Worm (Caenorhabditis elegans) whole organism, L1 larva: ENCODE data around the gene F47E1.4.

Experiments
- C16A3.4 ChIP-seq: fragments of 150-350 bp; optimal IDR thresholded peaks from 2 replicates; lab custom pipeline; 2014; ENCODE audit warnings: missing biosample characterization, missing genetic modification characterization
- C34B4.2 ChIP-seq: sonication (generic microtip); optimal IDR thresholded peaks from 2 replicates; lab custom pipeline; 2017; ENCODE audit warnings: mild to moderate bottlenecking, missing genetic modification characterization, missing compliant biosample characterization
- blmp-1 ChIP-seq: fragments of 150-350 bp; optimal IDR thresholded peaks from 2 replicates; lab custom pipeline; 2014; ENCODE audit warnings: missing biosample characterization, missing genetic modification characterization
- ceh-63 ChIP-seq: fragments of 200-800 bp; sonication (Bioruptor generic); optimal IDR thresholded peaks from 2 replicates; lab custom pipeline; 2018; ENCODE audit warnings: mild to moderate bottlenecking, missing genetic modification characterization, missing compliant biosample characterization
- ceh-8 ChIP-seq: fragments of 200-800 bp; sonication (Bioruptor generic); optimal IDR thresholded peaks from 2 replicates; lab custom pipeline; 2018; ENCODE audit warnings: mild to moderate bottlenecking, missing genetic modification characterization, moderate library complexity, missing compliant biosample characterization
- ceh-82 ChIP-seq, 3 experiments: fragments of 150-350 bp in 1 of 3; sonication (generic microtip) in 2 of 3; optimal IDR thresholded peaks; 2 replicates each; lab custom pipeline; 2014 to 2017; ENCODE audit warnings: missing biosample characterization in 3 of 3, missing genetic modification characterization in 3 of 3
- ceh-88 ChIP-seq: fragments of 200-800 bp; sonication (Bioruptor generic); IDR thresholded peaks from 2 replicates; pipeline ENCODE4 v1.3.6; 2022; ENCODE audit warnings: missing genetic modification characterization, missing compliant biosample characterization
- ceh-90 ChIP-seq: sonication (generic microtip); optimal IDR thresholded peaks from 2 replicates; lab custom pipeline; 2016; ENCODE audit warnings: missing genetic modification characterization, missing compliant biosample characterization
- ces-1 ChIP-seq: fragments of 150-350 bp; optimal IDR thresholded peaks from 2 replicates; lab custom pipeline; 2014; ENCODE audit warnings: missing biosample characterization, missing genetic modification reagents, missing genetic modification characterization
- dsc-1 ChIP-seq: sonication (generic microtip); optimal IDR thresholded peaks from 2 replicates; lab custom pipeline; 2016; ENCODE audit warnings: mild to moderate bottlenecking, missing genetic modification characterization, missing compliant biosample characterization
- efl-1 ChIP-seq, 4 experiments: fragments of 150-350 bp; optimal IDR thresholded peaks in 3 of 4; peaks in 1 of 4; 1 replicate in 1 of 4; 2 replicates in 3 of 4; lab custom pipeline; 2014; ENCODE audit warnings: missing biosample characterization in 2 of 4, missing genetic modification characterization in 2 of 4, missing genetic modification reagents in 2 of 4
- efl-3 ChIP-seq: fragments of 200-800 bp; sonication (Bioruptor generic); optimal IDR thresholded peaks from 2 replicates; lab custom pipeline; 2018; ENCODE audit warnings: mild to moderate bottlenecking, missing genetic modification characterization, missing compliant biosample characterization
- elt-2 ChIP-seq: sonication (generic microtip); optimal IDR thresholded peaks from 2 replicates; lab custom pipeline; 2016; ENCODE audit warnings: missing genetic modification characterization, mild to moderate bottlenecking, inconsistent platforms, missing compliant biosample characterization, missing genetic modification reagents
- ets-5 ChIP-seq: fragments of 200-800 bp; sonication (Bioruptor generic); IDR thresholded peaks from 2 replicates; pipeline ENCODE4 v1.3.6; 2022; ENCODE audit warnings: missing genetic modification characterization, missing compliant biosample characterization
- fkh-8 ChIP-seq: sonication (generic microtip); optimal IDR thresholded peaks from 2 replicates; lab custom pipeline; 2016; ENCODE audit warnings: mild to moderate bottlenecking, missing genetic modification characterization, missing compliant biosample characterization
- fos-1 ChIP-seq: fragments of 150-350 bp; optimal IDR thresholded peaks from 2 replicates; lab custom pipeline; 2014; ENCODE audit warnings: missing biosample characterization, missing genetic modification characterization
- grh-1 ChIP-seq: fragments of 200-800 bp; sonication (Bioruptor generic); IDR thresholded peaks from 2 replicates; pipeline ENCODE4 v1.3.6; 2022; ENCODE audit warnings: missing genetic modification reagents, missing genetic modification characterization, missing compliant biosample characterization
- hpl-2 ChIP-seq: fragments of 150-350 bp; optimal IDR thresholded peaks from 2 replicates; lab custom pipeline; 2014; ENCODE audit warnings: missing biosample characterization, missing genetic modification reagents, missing genetic modification characterization
- jun-1 ChIP-seq: fragments of 150-350 bp; optimal IDR thresholded peaks from 2 replicates; lab custom pipeline; 2014; ENCODE audit warnings: missing biosample characterization, missing genetic modification reagents, missing genetic modification characterization
- lin-13 ChIP-seq: fragments of 150-350 bp; optimal IDR thresholded peaks from 2 replicates; lab custom pipeline; 2014; ENCODE audit warnings: missing biosample characterization, missing genetic modification reagents, missing genetic modification characterization
- lin-15B ChIP-seq: fragments of 150-350 bp; sonication (generic microtip); optimal IDR thresholded peaks from 3 replicates; lab custom pipeline; 2014; ENCODE audit warnings: missing biosample characterization, missing genetic modification characterization
- lin-35 ChIP-seq, 2 experiments: fragments of 150-350 bp; optimal IDR thresholded peaks; 2 replicates each; lab custom pipeline; 2014; ENCODE audit warnings: missing biosample characterization in 2 of 2, missing genetic modification characterization in 2 of 2, missing genetic modification reagents in 2 of 2
- lin-39 ChIP-seq: fragments of 150-350 bp; optimal IDR thresholded peaks from 2 replicates; lab custom pipeline; 2014; ENCODE audit warnings: missing biosample characterization, missing genetic modification reagents, missing genetic modification characterization
- mab-9 ChIP-seq: fragments of 200-800 bp; sonication (Bioruptor generic); IDR thresholded peaks from 2 replicates; pipeline ENCODE4 v1.3.6; 2022; ENCODE audit warnings: missing genetic modification reagents, missing genetic modification characterization, missing compliant biosample characterization
- mdl-1 ChIP-seq, 2 experiments: fragments of 150-350 bp; optimal IDR thresholded peaks; 2 replicates each; lab custom pipeline; 2014 to 2017; ENCODE audit warnings: missing biosample characterization in 2 of 2, missing genetic modification characterization in 2 of 2, inconsistent platforms in 1 of 2
- mef-2 ChIP-seq: fragments of 150-350 bp; optimal IDR thresholded peaks from 2 replicates; lab custom pipeline; 2014; ENCODE audit warnings: missing biosample characterization, missing genetic modification characterization
- mep-1 ChIP-seq: fragments of 150-350 bp; optimal IDR thresholded peaks from 2 replicates; lab custom pipeline; 2014; ENCODE audit warnings: missing biosample characterization, missing genetic modification characterization
- nhr-11 ChIP-seq: fragments of 150-350 bp; optimal IDR thresholded peaks from 2 replicates; lab custom pipeline; 2014; ENCODE audit warnings: missing biosample characterization, missing genetic modification characterization
- nhr-12 ChIP-seq: sonication (generic microtip); optimal IDR thresholded peaks from 2 replicates; lab custom pipeline; 2017; ENCODE audit warnings: missing biosample characterization, missing genetic modification characterization
- nhr-19 ChIP-seq: fragments of 200-800 bp; sonication (Bioruptor generic); conservative IDR thresholded peaks from 2 replicates; pipeline ENCODE4 v1.3.6; 2022; ENCODE audit warnings: missing genetic modification characterization, missing compliant biosample characterization
- nhr-28 ChIP-seq: fragments of 150-350 bp; optimal IDR thresholded peaks from 2 replicates; lab custom pipeline; 2014; ENCODE audit warnings: missing biosample characterization, missing genetic modification characterization
- nhr-47 ChIP-seq: sonication (generic microtip); optimal IDR thresholded peaks from 2 replicates; lab custom pipeline; 2016; ENCODE audit warnings: mild to moderate bottlenecking, missing genetic modification characterization, moderate library complexity, missing compliant biosample characterization
- nhr-76 ChIP-seq: sonication (generic microtip); optimal IDR thresholded peaks from 2 replicates; lab custom pipeline; 2017; ENCODE audit warnings: missing biosample characterization, missing genetic modification characterization
- nhr-77 ChIP-seq: fragments of 150-350 bp; optimal IDR thresholded peaks from 2 replicates; lab custom pipeline; 2014; ENCODE audit warnings: missing biosample characterization, missing genetic modification characterization
- nhr-90 ChIP-seq: sonication (generic microtip); optimal IDR thresholded peaks from 2 replicates; lab custom pipeline; 2016; ENCODE audit warnings: mild to moderate bottlenecking, missing genetic modification characterization, missing compliant biosample characterization; ENCODE audit not compliant: poor library complexity
- pqm-1 ChIP-seq: sonication (generic microtip); optimal IDR thresholded peaks from 3 replicates; lab custom pipeline; 2017; ENCODE audit warnings: missing biosample characterization, missing genetic modification characterization
- rnt-1 ChIP-seq: sonication (generic microtip); optimal IDR thresholded peaks from 2 replicates; lab custom pipeline; 2016; ENCODE audit warnings: mild to moderate bottlenecking, missing genetic modification characterization, moderate library complexity, missing compliant biosample characterization
- snu-23 ChIP-seq: sonication (generic microtip); optimal IDR thresholded peaks from 2 replicates; lab custom pipeline; 2016; ENCODE audit warnings: missing genetic modification characterization, missing compliant biosample characterization
- sptf-1 ChIP-seq: fragments of 150-350 bp; optimal IDR thresholded peaks from 2 replicates; lab custom pipeline; 2014; ENCODE audit warnings: missing biosample characterization, missing genetic modification characterization
- tlp-1 ChIP-seq: fragments of 150-350 bp; optimal IDR thresholded peaks from 2 replicates; lab custom pipeline; 2014; ENCODE audit warnings: missing biosample characterization, missing genetic modification characterization
- unc-30 ChIP-seq: sonication (generic microtip); optimal IDR thresholded peaks from 2 replicates; lab custom pipeline; 2017; ENCODE audit warnings: missing biosample characterization, missing genetic modification characterization
- unc-86 ChIP-seq: sonication (generic microtip); optimal IDR thresholded peaks from 2 replicates; lab custom pipeline; 2016; ENCODE audit warnings: missing genetic modification characterization, missing compliant biosample characterization
- unc-98 ChIP-seq: fragments of 200-800 bp; sonication (Bioruptor generic); IDR thresholded peaks from 2 replicates; pipeline ENCODE4 v1.3.6; 2022; ENCODE audit warnings: missing genetic modification characterization, missing compliant biosample characterization
- vab-15 ChIP-seq: sonication (generic microtip); optimal IDR thresholded peaks from 2 replicates; lab custom pipeline; 2017; ENCODE audit warnings: missing genotype, mild to moderate bottlenecking, missing genetic modification characterization, missing compliant biosample characterization
- zag-1 ChIP-seq: fragments of 150-350 bp; optimal IDR thresholded peaks from 2 replicates; lab custom pipeline; 2014; ENCODE audit warnings: missing biosample characterization, missing genetic modification characterization
- ztf-11 ChIP-seq, 2 experiments: sonication (generic microtip); optimal IDR thresholded peaks; 2 replicates each; lab custom pipeline; 2016 to 2017; ENCODE audit warnings: missing genetic modification characterization in 2 of 2, missing biosample characterization in 1 of 2, missing compliant biosample characterization in 1 of 2

Gene F47E1.4

DNA sequence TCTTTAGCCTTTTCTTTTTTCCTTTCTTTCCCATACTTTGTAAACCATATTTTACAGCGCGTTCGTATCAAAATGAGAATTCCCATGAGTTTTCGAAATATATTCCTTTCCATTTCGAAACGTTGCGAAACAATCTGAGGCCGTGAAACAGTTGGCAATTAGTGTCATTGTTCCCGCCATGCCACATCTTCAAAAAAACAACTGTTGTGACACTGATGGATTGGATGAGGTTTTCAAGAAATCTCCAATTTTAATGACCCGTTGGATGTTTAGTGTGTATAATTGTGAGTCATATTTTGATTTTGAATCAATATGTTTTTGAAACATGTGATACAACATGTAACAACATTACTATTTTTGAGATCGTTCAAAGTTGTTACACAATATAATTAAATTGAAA, 6.4 kb downstream of the F47E1.4 start (continued):
- TF ChIP-seq rnt-1 (tag; lab: Kevin White, UChicago): peak; percentile 78
- TF ChIP-seq, all 84 proteins: peak for 9

DNA sequence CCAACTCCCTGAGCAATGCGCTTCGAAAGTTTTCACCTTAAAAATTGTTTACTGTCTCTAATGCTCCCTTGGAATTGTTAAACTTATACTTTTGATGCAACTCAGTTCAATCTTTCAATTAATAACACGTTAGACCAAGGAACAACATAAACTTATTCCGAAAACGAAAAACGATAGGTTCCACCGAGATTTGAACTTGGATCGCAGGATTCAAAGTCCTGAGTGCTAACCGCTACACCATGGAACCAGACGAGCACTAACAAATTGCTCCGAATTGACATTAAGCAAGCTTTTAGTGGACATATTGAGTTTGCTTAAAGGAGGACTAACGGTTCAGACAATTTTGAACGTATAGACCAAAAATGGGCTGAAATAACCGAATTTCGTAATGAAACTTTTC, 11.9 kb downstream of the F47E1.4 start:
- TF ChIP-seq unc-86 (tag; lab: Kevin White, UChicago) (no peak), pqm-1 (tag; lab: Kevin White, UChicago) (no peak), efl-3 (GFP tag; lab: Kevin White, UChicago) (no peak), nhr-77 (no peak), sptf-1 (tag; lab: Kevin White, UChicago) (no peak), efl-1 (optimal IDR thresholded peaks at IDR 0.05; lab: Kevin White, UChicago) (no peak), efl-1 (GFP tag; optimal IDR thresholded peaks at IDR 0.05 in 1 of 2; lab: Kevin White, UChicago) (peak in 1 of 2 experiments; percentile 28)

DNA sequence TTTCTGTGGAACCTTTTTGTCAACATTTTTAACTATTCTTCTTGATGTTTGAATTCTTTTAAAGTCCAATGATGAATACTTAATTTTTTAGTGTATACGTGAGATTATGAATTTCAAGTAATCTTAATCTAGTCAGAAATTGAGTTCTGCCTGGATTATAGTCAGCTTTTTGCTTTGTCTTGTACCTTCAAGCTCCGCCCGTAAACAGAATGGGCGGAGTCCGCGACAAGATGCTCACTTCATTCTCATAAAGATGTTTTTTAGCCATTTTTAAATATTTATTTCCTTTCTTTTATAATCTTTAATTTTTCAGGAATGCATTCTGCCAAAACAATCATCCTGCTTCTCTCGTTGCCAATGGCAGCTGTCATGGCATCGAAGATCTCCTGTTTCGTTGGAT, 14.3 kb downstream of the F47E1.4 start, which contains the start of gene F47E1.1:
Gene F47E1.1 (plus strand): TSS at position 301 of the 400 bp plus-strand sequence.
- TF ChIP-seq tlp-1 (tag; lab: Kevin White, UChicago) (no peak), vab-15 (tag; lab: Kevin White, UChicago) (no peak), elt-2 (tag; lab: Kevin White, UChicago) (no peak), nhr-28 (tag; lab: Kevin White, UChicago) (no peak), nhr-77 (no peak), pqm-1 (tag; lab: Kevin White, UChicago) (no peak), nhr-19 (GFP tag; lab: Robert Waterston, UW) (no peak), snu-23 (GFP tag; lab: Kevin White, UChicago) (no peak), grh-1 (no peak), ztf-11 (tag; optimal IDR thresholded peaks at IDR 0.05; lab: Kevin White, UChicago) (no peak), jun-1 (tag; lab: Kevin White, UChicago) (no peak), mab-9 (GFP tag; lab: Robert Waterston, UW) (no peak), blmp-1 (no peak), hpl-2 (GFP tag; lab: Kevin White, UChicago) (no peak), rnt-1 (tag; lab: Kevin White, UChicago) (no peak), nhr-11 (tag; lab: Kevin White, UChicago) (no peak), fkh-8 (tag; lab: Kevin White, UChicago) (no peak), mef-2 (no peak)
- TF ChIP-seq, all 84 proteins: peak for 0

DNA sequence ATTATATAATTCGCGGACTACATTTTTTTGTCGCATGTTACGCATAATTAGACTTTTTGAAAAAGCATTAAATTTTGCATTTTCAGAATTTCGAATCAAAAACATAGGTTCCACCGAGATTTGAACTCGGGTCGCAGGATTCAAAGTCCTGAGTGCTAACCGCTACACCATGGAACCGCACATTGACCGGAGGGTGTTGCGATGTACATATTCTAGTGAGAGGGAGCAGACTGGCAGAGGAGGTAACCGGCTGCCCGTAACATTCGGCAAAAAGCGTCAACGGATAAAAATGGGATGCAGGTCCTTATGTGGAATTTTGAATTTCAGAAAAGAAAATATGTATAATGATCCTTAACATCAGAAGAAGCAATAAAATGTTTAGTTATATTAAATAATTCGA, 15.5 kb downstream of the F47E1.4 start:
- TF ChIP-seq nhr-90 (tag; lab: Kevin White, UChicago) (peak; percentile 26), blmp-1 (no peak), ceh-88 (GFP tag; lab: Robert Waterston, UW) (no peak), lin-15B (no peak), grh-1 (no peak; the same call in 1 of the 2 replicates), snu-23 (GFP tag; lab: Kevin White, UChicago) (peak; percentile 57), nhr-47 (tag; lab: Kevin White, UChicago) (peak; percentile 61), nhr-28 (tag; lab: Kevin White, UChicago) (no peak), unc-98 (no peak), ets-5 (GFP tag; lab: Robert Waterston, UW) (no peak), dsc-1 (tag; lab: Kevin White, UChicago) (peak; percentile 30), nhr-12 (tag; lab: Kevin White, UChicago) (no peak), mef-2 (no peak), C34B4.2 (tag; lab: Kevin White, UChicago) (no peak), ceh-8 (GFP tag; lab: Kevin White, UChicago) (no peak), ces-1 (GFP tag; lab: Kevin White, UChicago) (no peak), zag-1 (tag; lab: Kevin White, UChicago) (no peak), nhr-19 (GFP tag; lab: Robert Waterston, UW) (peak; percentile 49; the same call in 1 of the 2 replicates), lin-39 (no peak), lin-13 (GFP tag; lab: Kevin White, UChicago) (no peak), lin-35 (GFP tag; optimal IDR thresholded peaks at IDR 0.05; lab: Kevin White, UChicago) (no peak), mep-1 (tag; lab: Kevin White, UChicago) (no peak), unc-30 (tag; lab: Kevin White, UChicago) (no peak), nhr-76 (no peak), ceh-90 (tag; lab: Kevin White, UChicago) (no peak), ceh-82 (tag; optimal IDR thresholded peaks at IDR 0.05; lab: Kevin White, UChicago) (peak; percentile 22 to 44 (median 37)), fos-1 (tag; lab: Kevin White, UChicago) (no peak), mdl-1 (tag; optimal IDR thresholded peaks at IDR 0.05; lab: Kevin White, UChicago) (no peak), C16A3.4 (tag; lab: Kevin White, UChicago) (no peak), ceh-63 (GFP tag; lab: Kevin White, UChicago) (no peak)
